Worm (Caenorhabditis elegans) whole organism, early embryonic: Measurements from ENCODE around the gene dct-8.

Experiments used
- B0310.2 ChIP-seq: sonication (generic microtip); optimal IDR thresholded peaks from 2 replicates; lab custom pipeline; 2016; ENCODE audit warnings: mild to moderate bottlenecking, missing genetic modification characterization, missing compliant biosample characterization
- F13C5.2 ChIP-seq: sonication (generic microtip); optimal IDR thresholded peaks from 2 replicates; lab custom pipeline; 2017; ENCODE audit warnings: mild to moderate bottlenecking, missing genetic modification characterization, inconsistent platforms, missing compliant biosample characterization
- aly-1 ChIP-seq: sonication (generic microtip); optimal IDR thresholded peaks from 2 replicates; lab custom pipeline; 2016; ENCODE audit warnings: missing genetic modification characterization, missing compliant biosample characterization
- ama-1 ChIP-seq: fragments of 150-350 bp; optimal IDR thresholded peaks from 2 replicates; lab custom pipeline; 2014
- ceh-13 ChIP-seq: fragments of 200-800 bp; sonication (Bioruptor generic); optimal IDR thresholded peaks from 2 replicates; lab custom pipeline; 2018; ENCODE audit warnings: mild to moderate bottlenecking, missing genetic modification characterization, missing compliant biosample characterization
- ceh-36 ChIP-seq: sonication (generic microtip); optimal IDR thresholded peaks from 2 replicates; lab custom pipeline; 2016; ENCODE audit warnings: missing genetic modification characterization, inconsistent platforms, missing compliant biosample characterization
- ets-7 ChIP-seq: sonication (generic microtip); optimal IDR thresholded peaks from 2 replicates; lab custom pipeline; 2016; ENCODE audit warnings: missing genotype, missing genetic modification characterization, missing compliant biosample characterization
- flt-1 ChIP-seq: fragments of 200-800 bp; sonication (Bioruptor generic); IDR thresholded peaks from 2 replicates; pipeline ENCODE4 v1.3.6; 2022; ENCODE audit warnings: missing genetic modification characterization, missing compliant biosample characterization
- hmbx-1 ChIP-seq: sonication (generic microtip); optimal IDR thresholded peaks from 2 replicates; lab custom pipeline; 2016; ENCODE audit warnings: mild to moderate bottlenecking, missing genetic modification characterization, missing compliant biosample characterization
- hmg-4 ChIP-seq: fragments of 200-800 bp; sonication (Bioruptor generic); optimal IDR thresholded peaks from 2 replicates; lab custom pipeline; 2018; ENCODE audit warnings: mild to moderate bottlenecking, missing genetic modification characterization, missing compliant biosample characterization
- hnd-1 ChIP-seq: sonication (generic microtip); optimal IDR thresholded peaks from 2 replicates; lab custom pipeline; 2016; ENCODE audit warnings: missing genetic modification characterization, missing compliant biosample characterization
- pes-1 ChIP-seq: fragments of 200-800 bp; sonication (Bioruptor generic); IDR thresholded peaks from 2 replicates; pipeline ENCODE4 v1.3.6; 2022; ENCODE audit warnings: missing genetic modification reagents, missing genetic modification characterization, missing compliant biosample characterization
- scrt-1 ChIP-seq: fragments of 200-800 bp; sonication (Bioruptor generic); IDR thresholded peaks from 2 replicates; pipeline ENCODE4 v1.3.6; 2022; ENCODE audit warnings: missing genetic modification characterization, missing compliant biosample characterization
- sea-1 ChIP-seq: fragments of 200-800 bp; sonication (Bioruptor generic); conservative IDR thresholded peaks from 2 replicates; pipeline ENCODE4 v1.3.6; 2022; ENCODE audit warnings: missing genetic modification characterization, missing compliant biosample characterization
- tbx-11 ChIP-seq: fragments of 200-800 bp; sonication (Bioruptor generic); IDR thresholded peaks from 2 replicates; pipeline ENCODE4 v1.3.6; 2022; ENCODE audit warnings: missing genetic modification characterization, missing compliant biosample characterization
- tbx-37 ChIP-seq: fragments of 200-800 bp; sonication (Bioruptor generic); conservative IDR thresholded peaks from 2 replicates; pipeline ENCODE4 v1.3.6; 2022; ENCODE audit warnings: missing genetic modification reagents, missing genetic modification characterization, missing compliant biosample characterization
- tra-4 ChIP-seq: sonication (generic microtip); optimal IDR thresholded peaks from 2 replicates; lab custom pipeline; 2017; ENCODE audit warnings: missing genetic modification characterization, missing compliant biosample characterization

The dct-8 gene

ce11 chrIV:3894770-3895169, at the start of gene dct-8:
dct-8 (plus strand) TSS chrIV:3895070.
- TF ChIP-seq F13C5.2 (tag; lab: Kevin White, UChicago), result no peak
- no peak for TF ChIP-seq ama-1 (lab: Kevin White, UChicago)
- TF ChIP-seq scrt-1 (GFP tag; lab: Robert Waterston, UW), result no peak
- TF ChIP-seq hnd-1, result no peak
- no peak for TF ChIP-seq ets-7
- no peak for TF ChIP-seq tbx-37 (GFP tag; lab: Robert Waterston, UW)
- TF ChIP-seq tbx-11, result no peak
- TF ChIP-seq aly-1 (tag; lab: Kevin White, UChicago), result no peak
- TF ChIP-seq sea-1, result no peak
- TF ChIP-seq hmbx-1 (tag; lab: Kevin White, UChicago), result no peak
- TF ChIP-seq pes-1, result no peak
- no peak for TF ChIP-seq ceh-36 (tag; lab: Kevin White, UChicago)
- TF ChIP-seq ceh-13, result no peak
- no peak for TF ChIP-seq B0310.2 (tag; lab: Kevin White, UChicago)
- no peak for TF ChIP-seq hmg-4 (GFP tag; lab: Kevin White, UChicago)
- TF ChIP-seq flt-1 (GFP tag; lab: Robert Waterston, UW), result no peak
- TF ChIP-seq tra-4, result no peak

DNA sequence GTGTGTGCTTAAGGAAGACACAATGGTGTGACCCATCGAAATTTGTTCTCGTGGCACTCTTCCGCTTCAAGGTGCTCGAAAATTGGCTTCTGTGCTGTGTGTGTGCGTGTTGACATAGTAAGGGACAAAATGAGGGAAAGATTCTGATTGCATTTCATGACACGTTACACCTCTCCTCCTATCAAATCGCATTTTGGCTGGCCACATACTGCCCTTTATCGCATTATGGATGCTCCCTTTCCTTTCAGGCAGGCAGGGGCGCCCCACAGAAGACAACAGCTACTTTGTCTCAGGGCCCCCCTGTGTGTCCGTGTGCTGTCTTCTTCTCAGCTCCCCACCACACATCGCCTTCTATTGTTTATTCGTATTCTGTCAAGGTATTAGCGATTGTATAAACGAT, 47.4 kb upstream of the dct-8 start:
- TF ChIP-seq tbx-37 (GFP tag; lab: Robert Waterston, UW), result no peak
- no peak for TF ChIP-seq ama-1 (lab: Kevin White, UChicago)
- no peak for TF ChIP-seq hmg-4 (GFP tag; lab: Kevin White, UChicago)
- no peak for TF ChIP-seq ceh-13
- TF ChIP-seq F13C5.2 (tag; lab: Kevin White, UChicago), result no peak
- TF ChIP-seq flt-1 (GFP tag; lab: Robert Waterston, UW), result no peak
- TF ChIP-seq aly-1 (tag; lab: Kevin White, UChicago), result no peak
- no peak for TF ChIP-seq scrt-1 (GFP tag; lab: Robert Waterston, UW)

DNA sequence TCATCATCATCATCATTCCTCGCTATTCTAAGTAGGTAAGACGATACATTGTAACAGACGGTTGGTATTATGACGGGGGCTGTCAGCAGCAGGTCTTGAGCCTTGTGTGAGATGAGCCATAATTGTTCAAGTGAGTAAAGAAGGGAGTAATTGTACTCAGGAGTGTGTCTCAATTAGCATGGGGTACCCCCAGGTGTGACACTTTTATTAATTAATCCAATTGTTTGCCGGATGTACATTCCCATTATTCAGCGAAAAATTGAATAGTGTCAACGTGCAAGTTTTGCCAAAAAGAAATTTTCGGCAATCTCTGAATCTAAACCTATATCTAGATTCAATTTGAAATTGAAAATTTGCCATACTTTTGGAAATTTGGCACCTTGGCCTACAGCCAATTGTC, 45.9 kb upstream of the dct-8 start:
- TF ChIP-seq hmbx-1 (tag; lab: Kevin White, UChicago), result no peak
- TF ChIP-seq aly-1 (tag; lab: Kevin White, UChicago), result no peak
- no peak for TF ChIP-seq sea-1
- TF ChIP-seq tbx-37 (GFP tag; lab: Robert Waterston, UW), result no peak

DNA sequence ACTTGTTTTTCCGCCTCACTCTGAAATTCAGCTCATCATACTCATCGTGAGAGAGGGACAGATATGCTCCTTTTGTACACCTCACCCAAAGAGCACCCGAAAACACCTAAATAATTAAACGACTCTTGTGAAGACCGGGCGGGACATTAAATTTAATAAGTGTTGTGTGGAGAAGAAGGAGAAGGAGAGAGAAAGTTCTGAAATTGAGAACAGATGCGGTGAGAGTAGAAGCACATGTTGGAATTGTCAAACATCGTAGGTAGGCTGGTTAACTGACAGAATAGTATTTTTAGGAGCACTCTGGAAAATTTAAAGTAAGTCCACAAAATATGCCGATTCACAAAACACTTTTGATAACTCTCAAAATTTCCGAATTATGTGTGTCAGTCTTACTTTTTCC, 41.3 kb upstream of the dct-8 start:
- TF ChIP-seq scrt-1 (GFP tag; lab: Robert Waterston, UW) (no peak), F13C5.2 (tag; lab: Kevin White, UChicago) (no peak), ets-7 (no peak), hmbx-1 (tag; lab: Kevin White, UChicago) (no peak), ceh-13 (no peak)

ce11 chrIV:3854606-3855005, 40.3 kb upstream of the dct-8 start:
- TF ChIP-seq aly-1 (tag; lab: Kevin White, UChicago) (peak; percentile 20), ama-1 (lab: Kevin White, UChicago) (no peak), tbx-11 (no peak), F13C5.2 (tag; lab: Kevin White, UChicago) (no peak), tbx-37 (GFP tag; lab: Robert Waterston, UW) (no peak), B0310.2 (tag; lab: Kevin White, UChicago) (no peak), pes-1 (no peak)

ce11 chrIV:3855543-3855942, 39.3 kb upstream of the dct-8 start, which contains the start of gene zag-1:
zag-1 (plus strand) TSS chrIV:3855843.
- TF ChIP-seq scrt-1 (GFP tag; lab: Robert Waterston, UW) (no peak), tbx-11 (no peak), ceh-36 (tag; lab: Kevin White, UChicago) (no peak), sea-1 (no peak), hmg-4 (GFP tag; lab: Kevin White, UChicago) (no peak), B0310.2 (tag; lab: Kevin White, UChicago) (no peak), pes-1 (no peak), ets-7 (no peak), ceh-13 (no peak), tbx-37 (GFP tag; lab: Robert Waterston, UW) (no peak), hmbx-1 (tag; lab: Kevin White, UChicago) (no peak), flt-1 (GFP tag; lab: Robert Waterston, UW) (no peak), F13C5.2 (tag; lab: Kevin White, UChicago) (no peak), hnd-1 (no peak), aly-1 (tag; lab: Kevin White, UChicago) (no peak), tra-4 (no peak), ama-1 (lab: Kevin White, UChicago) (no peak)

DNA sequence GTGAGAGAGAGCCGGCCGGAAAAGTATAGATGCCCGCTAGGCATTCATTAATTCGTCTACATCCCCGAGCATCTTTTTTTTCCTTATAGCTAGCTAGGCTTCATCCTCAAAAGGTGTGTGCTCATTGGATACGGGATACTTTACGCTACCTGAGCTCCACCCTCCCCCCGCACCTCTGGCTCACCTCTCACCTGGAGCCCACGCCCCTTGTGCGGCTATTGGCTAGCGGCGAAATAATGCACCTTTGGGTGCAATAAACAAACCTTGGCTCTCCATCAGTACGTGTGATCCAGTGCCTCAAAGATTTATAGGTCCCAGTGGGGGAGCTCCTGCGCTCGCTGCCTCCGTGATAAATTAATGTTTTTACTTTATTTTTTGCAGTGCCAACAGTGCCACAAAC, 38.7 kb upstream of the dct-8 start:
- TF ChIP-seq pes-1 (0 out of 2 replicates have a peak, but pooled peaks have one; percentile 18), tbx-37 (GFP tag; lab: Robert Waterston, UW) (no peak), hmg-4 (GFP tag; lab: Kevin White, UChicago) (peak; percentile 15), sea-1 (no peak), ceh-13 (no peak)

- TF ChIP-seq scrt-1 (GFP tag; lab: Robert Waterston, UW) (no peak), B0310.2 (tag; lab: Kevin White, UChicago) (no peak), tbx-37 (GFP tag; lab: Robert Waterston, UW) (no peak), ceh-36 (tag; lab: Kevin White, UChicago) (no peak), pes-1 (no peak), tra-4 (no peak), ceh-13 (no peak), hmg-4 (GFP tag; lab: Kevin White, UChicago) (no peak), F13C5.2 (tag; lab: Kevin White, UChicago) (no peak), hmbx-1 (tag; lab: Kevin White, UChicago) (no peak), sea-1 (no peak), flt-1 (GFP tag; lab: Robert Waterston, UW) (no peak), ama-1 (lab: Kevin White, UChicago) (no peak), ets-7 (no peak), aly-1 (tag; lab: Kevin White, UChicago) (no peak), tbx-11 (no peak), hnd-1 (no peak)
Measured at ce11 chrIV:3857999-3858552, 36.8 kb upstream of the dct-8 start.
